Worm (Caenorhabditis elegans) whole organism, L1 larva: ENCODE results near the gene nhr-57.

Experiments used
- ceh-82 ChIP-seq, 3 experiments: fragments of 150-350 bp in 1 of 3; sonication (generic microtip) in 2 of 3; optimal IDR thresholded peaks; 2 replicates each; lab custom pipeline; 2014 to 2017; ENCODE audit warnings: missing biosample characterization in 3 of 3, missing genetic modification characterization in 3 of 3
- mdl-1 ChIP-seq, 2 experiments: fragments of 150-350 bp; optimal IDR thresholded peaks; 2 replicates each; lab custom pipeline; 2014 to 2017; ENCODE audit warnings: missing biosample characterization in 2 of 2, missing genetic modification characterization in 2 of 2, inconsistent platforms in 1 of 2
- pag-3 ChIP-seq: sonication (generic microtip); optimal IDR thresholded peaks from 2 replicates; lab custom pipeline; 2017; ENCODE audit warnings: missing genetic modification characterization, mild to moderate bottlenecking, missing compliant biosample characterization, antibody characterized with exemption, borderline replicate concordance; ENCODE audit not compliant: insufficient read depth
- skn-1 ChIP-seq: fragments of 150-350 bp; optimal IDR thresholded peaks from 2 replicates; lab custom pipeline; 2014; ENCODE audit warnings: missing biosample characterization, missing genetic modification characterization
- sptf-1 ChIP-seq: fragments of 150-350 bp; optimal IDR thresholded peaks from 2 replicates; lab custom pipeline; 2014; ENCODE audit warnings: missing biosample characterization, missing genetic modification characterization
- tbx-2 ChIP-seq: sonication (generic microtip); optimal IDR thresholded peaks from 2 replicates; lab custom pipeline; 2016; ENCODE audit warnings: missing genetic modification characterization, missing compliant biosample characterization
- unc-30 ChIP-seq: sonication (generic microtip); optimal IDR thresholded peaks from 2 replicates; lab custom pipeline; 2017; ENCODE audit warnings: missing biosample characterization, missing genetic modification characterization

DNA sequence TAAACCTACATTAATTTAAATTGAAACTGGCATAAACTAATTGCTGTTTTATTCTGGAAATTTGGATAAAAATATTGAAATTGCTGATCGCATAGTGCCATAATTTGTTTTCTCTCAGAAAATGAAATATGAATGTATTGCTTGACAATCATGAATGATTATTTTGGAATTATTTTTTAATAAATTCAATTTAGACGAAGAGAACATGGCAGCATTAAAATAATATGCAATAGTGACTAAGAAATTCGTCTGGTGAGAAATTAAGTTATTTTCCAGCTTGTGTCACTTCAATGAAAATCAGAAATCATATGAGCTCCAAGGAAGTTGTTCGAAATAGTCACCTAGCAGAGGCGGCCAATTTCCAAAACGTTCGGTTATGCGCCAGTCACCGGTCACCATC is 17.1 kb upstream of the nhr-57 start, which contains the start of gene srw-133:
- TF ChIP-seq mdl-1 (tag; optimal IDR thresholded peaks at IDR 0.05; lab: Kevin White, UChicago) (no peak), tbx-2 (tag; lab: Kevin White, UChicago) (no peak), sptf-1 (tag; lab: Kevin White, UChicago) (no peak), unc-30 (tag; lab: Kevin White, UChicago) (no peak), pag-3 (tag; lab: Kevin White, UChicago) (no peak), ceh-82 (tag; optimal IDR thresholded peaks at IDR 0.05; lab: Kevin White, UChicago) (no peak), skn-1 (tag; lab: Kevin White, UChicago) (no peak)
